Fruit fly (Drosophila melanogaster): ENCODE data around the gene ifc.

The ifc gene

dm6 chr2L:6012303-6013070, 26.3 kb downstream of the ifc start, which contains the start of gene CG9098 (continued):
- TF ChIP-seq cwo (GFP tag; optimal IDR thresholded peaks at IDR 0.05), result no peak
- no peak for TF ChIP-seq CG17385 (GFP tag; optimal IDR thresholded peaks at IDR 0.05)
- TF ChIP-seq otp (GFP tag; IDR thresholded peaks at IDR 0.05), result peak; percentile 10; the same call in 1 of the 3 replicates
- TF ChIP-seq Hr3 (GFP tag; optimal IDR thresholded peaks at IDR 0.05), result no peak

DNA sequence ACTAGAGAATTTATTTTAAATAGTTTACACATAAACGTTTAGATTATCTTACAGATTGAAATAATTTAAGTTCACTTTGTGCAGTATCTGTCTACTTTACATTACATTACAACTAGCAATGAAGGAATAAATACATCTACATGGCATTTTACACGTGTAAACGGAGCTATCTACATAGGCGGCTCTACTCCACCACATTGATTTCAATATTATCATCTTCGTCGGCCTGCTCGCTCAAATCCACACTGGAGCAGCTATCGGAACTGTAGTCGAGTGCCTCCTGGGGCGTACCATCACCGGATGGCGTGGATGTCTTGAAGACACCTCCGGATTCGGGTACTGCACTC, 26.9 kb downstream of the ifc start:
- TF ChIP-seq CG4820 (GFP tag; optimal IDR thresholded peaks at IDR 0.05) (no peak), amos (GFP tag; IDR thresholded peaks at IDR 0.05; ENCODE audit: partially characterized antibody) (peak; percentile 64), CG8924 (tag; optimal IDR thresholded peaks at IDR 0.05) (no peak), HLH3B (GFP tag; IDR thresholded peaks at IDR 0.05) (no peak), twi (tag; optimal IDR thresholded peaks at IDR 0.05) (no peak), CG3726 (GFP tag; IDR thresholded peaks at IDR 0.05) (no peak), Elba2 (GFP tag; optimal IDR thresholded peaks at IDR 0.05) (no peak), Drgx (GFP tag; IDR thresholded peaks at IDR 0.05) (no peak), disco-r (GFP tag; optimal IDR thresholded peaks at IDR 0.05) (no peak), p53 (GFP tag; optimal IDR thresholded peaks at IDR 0.05) (no peak), sd (tag; optimal IDR thresholded peaks at IDR 0.05) (no peak), psq (GFP tag; optimal IDR thresholded peaks at IDR 0.05) (no peak), fd3F (GFP tag; optimal IDR thresholded peaks at IDR 0.05) (no peak), stc (GFP tag; IDR thresholded peaks at IDR 0.05) (no peak), CG7786 (GFP tag; optimal IDR thresholded peaks at IDR 0.05) (no peak), HLHmδ (GFP tag; optimal IDR thresholded peaks at IDR 0.05) (no peak), CG17568 (GFP tag; optimal IDR thresholded peaks at IDR 0.05) (no peak), br (optimal IDR thresholded peaks at IDR 0.05) (no peak), bbx (GFP tag; IDR thresholded peaks at IDR 0.05; ENCODE audit: partially characterized antibody) (peak; percentile 65), MTF-1 (GFP tag; optimal IDR thresholded peaks at IDR 0.05; ENCODE audit: borderline replicate concordance) (no peak), tx (GFP tag; optimal IDR thresholded peaks at IDR 0.05) (no peak), CG16813 (GFP tag; IDR thresholded peaks at IDR 0.05; ENCODE audit: partially characterized antibody) (peak; percentile 64), CG3847 (GFP tag; IDR thresholded peaks at IDR 0.05) (no peak), CG6683 (GFP tag; optimal IDR thresholded peaks at IDR 0.05) (no peak), trem (tag; optimal IDR thresholded peaks at IDR 0.05) (no peak), YL-1 (GFP tag; optimal IDR thresholded peaks at IDR 0.05) (no peak), CG2678 (tag; optimal IDR thresholded peaks at IDR 0.05) (no peak), emc (GFP tag; optimal IDR thresholded peaks at IDR 0.05) (no peak), CG13287 (GFP tag; IDR thresholded peaks at IDR 0.05; ENCODE audit: partially characterized antibody) (no peak), sim (GFP tag; IDR thresholded peaks at IDR 0.05) (no peak), Tbp (GFP tag; optimal IDR thresholded peaks at IDR 0.05) (no peak), CG6765 (GFP tag; optimal IDR thresholded peaks at IDR 0.05) (no peak), pho (GFP tag; optimal IDR thresholded peaks at IDR 0.05) (no peak), GATAe (GFP tag; conservative IDR thresholded peaks at IDR 0.05) (no peak), sqz (GFP tag; optimal IDR thresholded peaks at IDR 0.05) (no peak), CG4404 (GFP tag; IDR thresholded peaks at IDR 0.05) (no peak), Bgb (GFP tag; IDR thresholded peaks at IDR 0.05; ENCODE audit: partially characterized antibody) (peak; percentile 65), nerfin-1 (tag; optimal IDR thresholded peaks at IDR 0.05) (no peak), Dbx (GFP tag; IDR thresholded peaks at IDR 0.05) (no peak), nau (GFP tag; optimal IDR thresholded peaks at IDR 0.05) (no peak), CG34376 (GFP tag; optimal IDR thresholded peaks at IDR 0.05) (no peak), CG12391 (tag; optimal IDR thresholded peaks at IDR 0.05) (no peak), CG5180 (GFP tag; optimal IDR thresholded peaks at IDR 0.05) (no peak), knrl (GFP tag; IDR thresholded peaks at IDR 0.05; ENCODE audit: partially characterized antibody) (peak; percentile 47; the same call in 2 of the 3 replicates), gsb (GFP tag; IDR thresholded peaks at IDR 0.05) (no peak)

All from whole organism, embryonic.